Fruit fly (Drosophila melanogaster): Measurements from ENCODE around the gene Ndc1.

Gene Ndc1

dm6 chr3R:23933684-23934575 is 9.7 kb downstream of the Ndc1 start, which contains the start of gene CG5854 (continued):
- no peak for TF ChIP-seq zen2 (GFP tag; IDR thresholded peaks at IDR 0.05; ENCODE audit: partially characterized antibody)
- TF ChIP-seq Nf-YA (GFP tag; IDR thresholded peaks at IDR 0.05): peak; percentile 72; the same call in 1 of the 2 replicates
- TF ChIP-seq dmrt11E (tag; optimal IDR thresholded peaks at IDR 0.05): peak; percentile 76
- TF ChIP-seq CG5180 (GFP tag; optimal IDR thresholded peaks at IDR 0.05): peak; percentile 51
- peak; percentile 42 for TF ChIP-seq maf-S (GFP tag; optimal IDR thresholded peaks at IDR 0.05)
- peak; percentile 74 for TF ChIP-seq CG2875 (GFP tag; optimal IDR thresholded peaks at IDR 0.05)
- TF ChIP-seq CG13296 (GFP tag; optimal IDR thresholded peaks at IDR 0.05): peak; percentile 30
- peak; percentile 61 for TF ChIP-seq Sin3A (optimal IDR thresholded peaks at IDR 0.05)
- peak; percentile 38; the same call in 1 of the 3 replicates for TF ChIP-seq CG16813 (GFP tag; IDR thresholded peaks at IDR 0.05; ENCODE audit: partially characterized antibody)
- TF ChIP-seq CG9876 (GFP tag; optimal IDR thresholded peaks at IDR 0.05): peak; percentile 73
- TF ChIP-seq ash1 (GFP tag; optimal IDR thresholded peaks at IDR 0.05): no peak
- TF ChIP-seq CG13424 (tag; optimal IDR thresholded peaks at IDR 0.05): peak; percentile 69
- TF ChIP-seq esg (GFP tag; conservative IDR thresholded peaks at IDR 0.05): peak; percentile 70
- TF ChIP-seq CG11398 (GFP tag; optimal IDR thresholded peaks at IDR 0.05): peak; percentile 34
- TF ChIP-seq CG32532 (GFP tag; IDR thresholded peaks at IDR 0.05): peak; percentile 82
- peak; percentile 47 for TF ChIP-seq Hr3 (GFP tag; optimal IDR thresholded peaks at IDR 0.05)
- peak; percentile 71 for TF ChIP-seq CG1792 (GFP tag; optimal IDR thresholded peaks at IDR 0.05)
- peak; percentile 43 for TF ChIP-seq CG31365 (tag; optimal IDR thresholded peaks at IDR 0.05)
- peak; percentile 65 for TF ChIP-seq CG10462 (GFP tag; optimal IDR thresholded peaks at IDR 0.05)
- peak; percentile 69; the same call in 2 of the 3 replicates for TF ChIP-seq ase (GFP tag; IDR thresholded peaks at IDR 0.05)
- TF ChIP-seq CG9797 (GFP tag; optimal IDR thresholded peaks at IDR 0.05): peak; percentile 75
- TF ChIP-seq Doc2 (GFP tag; IDR thresholded peaks at IDR 0.05): no peak
- TF ChIP-seq CG33557 (GFP tag; optimal IDR thresholded peaks at IDR 0.05): peak; percentile 44
- TF ChIP-seq CG7928 (GFP tag; optimal IDR thresholded peaks at IDR 0.05): peak; percentile 19
- peak; percentile 77 for TF ChIP-seq lilli (GFP tag; optimal IDR thresholded peaks at IDR 0.05)
- TF ChIP-seq Kr (GFP tag; optimal IDR thresholded peaks at IDR 0.05): no peak
- TF ChIP-seq CG15696 (tag; optimal IDR thresholded peaks at IDR 0.05): peak; percentile 22
- peak; percentile 76 for TF ChIP-seq CG2678 (tag; optimal IDR thresholded peaks at IDR 0.05)
- peak; percentile 49 for TF ChIP-seq CG9437 (GFP tag; optimal IDR thresholded peaks at IDR 0.05)
- peak; percentile 82 for TF ChIP-seq CG11504 (tag; optimal IDR thresholded peaks at IDR 0.05)
- TF ChIP-seq H2.0 (GFP tag; IDR thresholded peaks at IDR 0.05): peak; percentile 76
- TF ChIP-seq Poxn (GFP tag; IDR thresholded peaks at IDR 0.05): no peak
- peak; percentile 67 for TF ChIP-seq btn (GFP tag; optimal IDR thresholded peaks at IDR 0.05)
- peak; percentile 84 for TF ChIP-seq Xrp1 (GFP tag; IDR thresholded peaks at IDR 0.05)
- no peak for TF ChIP-seq ham (GFP tag; IDR thresholded peaks at IDR 0.05)
- 0 out of 2 replicates have a peak, but pooled peaks have one; percentile 29 for TF ChIP-seq peb (GFP tag; IDR thresholded peaks at IDR 0.05)
- TF ChIP-seq ATbp (GFP tag; optimal IDR thresholded peaks at IDR 0.05): peak; percentile 92
- TF ChIP-seq HLH4C (GFP tag; IDR thresholded peaks at IDR 0.05; ENCODE audit: partially characterized antibody): no peak
- TF ChIP-seq insv (GFP tag; optimal IDR thresholded peaks at IDR 0.05): no peak
- TF ChIP-seq mirr (GFP tag; optimal IDR thresholded peaks at IDR 0.05): no peak
- TF ChIP-seq sisA (GFP tag; IDR thresholded peaks at IDR 0.05): peak; percentile 58
- TF ChIP-seq onecut (GFP tag; IDR thresholded peaks at IDR 0.05): peak; percentile 67
- peak; percentile 81 for TF ChIP-seq pzg (GFP tag; optimal IDR thresholded peaks at IDR 0.05)
- TF ChIP-seq CG11723 (GFP tag; optimal IDR thresholded peaks at IDR 0.05): peak; percentile 57
- TF ChIP-seq unc-4 (GFP tag; IDR thresholded peaks at IDR 0.05; ENCODE audit: partially characterized antibody): no peak
- no peak for TF ChIP-seq fd102C (GFP tag; optimal IDR thresholded peaks at IDR 0.05)
- peak; percentile 77 for TF ChIP-seq CG11456 (GFP tag; IDR thresholded peaks at IDR 0.05)
- peak; percentile 29 for TF ChIP-seq sug (tag; optimal IDR thresholded peaks at IDR 0.05)
- TF ChIP-seq sens (GFP tag): peak; percentile 96
